Worm (Caenorhabditis elegans): ENCODE measurements around the gene ZC412.3.
A peak's percentile ranks its signal among the peaks of the same experiment; 100 is the strongest.
"Not testable (repeated sequence)": the region's sequence is repeated elsewhere in the genome, so short reads cannot be mapped to it uniquely, and the experiment has no call there.

ZC412.3 gene

ce11 chrV:14828407-14828806, 42.9 kb downstream of the ZC412.3 start:
- no peak for TF ChIP-seq unc-39 (tag; optimal IDR thresholded peaks at IDR 0.05)
- TF ChIP-seq mab-5 (tag; optimal IDR thresholded peaks at IDR 0.05), result no peak
- TF ChIP-seq elt-1 (tag; optimal IDR thresholded peaks at IDR 0.05), result no peak
- no peak for TF ChIP-seq egl-27 (tag; optimal IDR thresholded peaks at IDR 0.05)
- no peak for TF ChIP-seq nhr-10 (tag; optimal IDR thresholded peaks at IDR 0.05)
- no peak for TF ChIP-seq dmd-4 (tag; optimal IDR thresholded peaks at IDR 0.05)
- TF ChIP-seq alr-1 (tag; optimal IDR thresholded peaks at IDR 0.05), result no peak
- TF ChIP-seq ztf-1 (GFP tag; conservative IDR thresholded peaks at IDR 0.05), result no peak
- no peak for TF ChIP-seq ceh-16 (tag; optimal IDR thresholded peaks at IDR 0.05)
- TF ChIP-seq lsy-2 (tag; optimal IDR thresholded peaks at IDR 0.05), result no peak
- no peak for TF ChIP-seq F13H6.1 (tag; optimal IDR thresholded peaks at IDR 0.05)
- TF ChIP-seq crh-2 (tag; optimal IDR thresholded peaks at IDR 0.05), result no peak
- no peak for TF ChIP-seq unc-55 (GFP tag; optimal IDR thresholded peaks at IDR 0.05)

ce11 chrV:14826952-14827351, 44.4 kb downstream of the ZC412.3 start, which contains the start of gene nspa-8:
nspa-8 (minus strand) TSS chrV:14827052.
- TF ChIP-seq lin-13 (GFP tag; optimal IDR thresholded peaks at IDR 0.05); nhr-77 (tag; optimal IDR thresholded peaks at IDR 0.05); egl-27 (tag; optimal IDR thresholded peaks at IDR 0.05): not testable (repeated sequence)

- TF ChIP-seq blmp-1 (tag; optimal IDR thresholded peaks at IDR 0.05; ENCODE audit: insufficient read depth) (no peak), lin-39 (tag; optimal IDR thresholded peaks at IDR 0.05) (no peak), R02D3.7 (tag; optimal IDR thresholded peaks at IDR 0.05) (no peak), unc-55 (GFP tag; optimal IDR thresholded peaks at IDR 0.05) (no peak), dmd-4 (tag; optimal IDR thresholded peaks at IDR 0.05) (no peak), mdl-1 (tag; optimal IDR thresholded peaks at IDR 0.05) (no peak), sma-3 (GFP tag; optimal IDR thresholded peaks at IDR 0.05) (no peak)
Measured at ce11 chrV:14824124-14824523, 47.2 kb downstream of the ZC412.3 start, which contains the start of gene W06A7.4. W06A7.4 (plus strand) TSS chrV:14824424.

- TF ChIP-seq lin-13 (GFP tag; optimal IDR thresholded peaks at IDR 0.05) (no peak), snpc-4 (tag; optimal IDR thresholded peaks at IDR 0.05) (no peak), ceh-16 (tag; optimal IDR thresholded peaks at IDR 0.05) (no peak), sem-4 (tag; optimal IDR thresholded peaks at IDR 0.05) (no peak), egl-27 (tag; optimal IDR thresholded peaks at IDR 0.05) (no peak), nhr-10 (tag; optimal IDR thresholded peaks at IDR 0.05) (no peak), peb-1 (tag; optimal IDR thresholded peaks at IDR 0.05) (no peak), nhr-11 (tag; optimal IDR thresholded peaks at IDR 0.05) (no peak), nhr-77 (tag; optimal IDR thresholded peaks at IDR 0.05) (no peak), ama-1 (optimal IDR thresholded peaks at IDR 0.05) (no peak)
Measured at ce11 chrV:14821553-14821952, 49.8 kb downstream of the ZC412.3 start, which contains the start of gene W06A7.2. W06A7.2 (plus strand) TSS chrV:14821853.

- peak; percentile 46 for TF ChIP-seq nhr-129 (tag; optimal IDR thresholded peaks at IDR 0.05)
- TF ChIP-seq sma-9 (GFP tag; optimal IDR thresholded peaks at IDR 0.05), result peak; percentile 41
- TF ChIP-seq sma-9 (tag; optimal IDR thresholded peaks at IDR 0.05), result no peak
- TF ChIP-seq nhr-6 (tag; optimal IDR thresholded peaks at IDR 0.05), result no peak
- peak; percentile 17 for TF ChIP-seq C34F6.9 (tag; optimal IDR thresholded peaks at IDR 0.05)
Measured at ce11 chrV:14820314-14820713, 51.0 kb downstream of the ZC412.3 start.
